Fruit fly (Drosophila melanogaster) whole organism, embryonic: ENCODE data around the gene CG34251.

ENCODE experiments used
- BtbVII ChIP-seq: fragments of 200-800 bp; sonication (Bioruptor generic); optimal IDR thresholded peaks from 3 replicates; lab custom pipeline; 2017; ENCODE audit warnings: missing biosample characterization, mild to moderate bottlenecking, missing genetic modification characterization
- CG10267 ChIP-seq: fragments of 200-800 bp; sonication (Bioruptor generic); optimal IDR thresholded peaks from 2 replicates; lab custom pipeline; 2018; ENCODE audit warnings: missing biosample characterization, mild to moderate bottlenecking, missing genetic modification characterization, moderate library complexity
- CG12236 ChIP-seq: fragments of 200-800 bp; sonication (Bioruptor generic); optimal IDR thresholded peaks from 2 replicates; lab custom pipeline; 2016; ENCODE audit warnings: missing biosample characterization, missing genetic modification characterization
- CG13894 ChIP-seq: fragments of 200-800 bp; sonication (Bioruptor generic); optimal IDR thresholded peaks from 3 replicates; lab custom pipeline; 2018; ENCODE audit warnings: missing biosample characterization, mild to moderate bottlenecking, missing genetic modification characterization, moderate library complexity
- CG15514 ChIP-seq: fragments of 200-800 bp; sonication (Bioruptor generic); optimal IDR thresholded peaks from 3 replicates; lab custom pipeline; 2017; ENCODE audit warnings: missing biosample characterization, missing genetic modification characterization, mild to moderate bottlenecking, moderate library complexity, missing genetic modification reagents
- CG17361 ChIP-seq: fragments of 200-800 bp; sonication (Bioruptor generic); IDR thresholded peaks from 3 replicates; pipeline ENCODE4 v1.3.6; 2022; ENCODE audit warnings: missing biosample characterization, missing genetic modification characterization
- CG18599 ChIP-seq: fragments of 200-800 bp; sonication (Bioruptor generic); optimal IDR thresholded peaks from 3 replicates; lab custom pipeline; 2017; ENCODE audit warnings: missing biosample characterization, missing genetic modification characterization, mild to moderate bottlenecking, moderate library complexity, missing genetic modification reagents
- CG2120 ChIP-seq: fragments of 200-800 bp; sonication (Bioruptor generic); optimal IDR thresholded peaks from 3 replicates; lab custom pipeline; 2016; ENCODE audit warnings: missing biosample characterization, missing genetic modification characterization
- CG2712 ChIP-seq: fragments of 200-800 bp; optimal IDR thresholded peaks from 3 replicates; lab custom pipeline; 2019; ENCODE audit warnings: missing biosample characterization, mild to moderate bottlenecking, missing genetic modification characterization, moderate library complexity
- CG2875 ChIP-seq: fragments of 200-800 bp; sonication (Bioruptor generic); optimal IDR thresholded peaks from 2 replicates; lab custom pipeline; 2017; ENCODE audit warnings: missing biosample characterization, mild to moderate bottlenecking, missing genetic modification characterization, missing genetic modification reagents
- CG30431 ChIP-seq: fragments of 200-800 bp; sonication (Bioruptor generic); optimal IDR thresholded peaks from 2 replicates; lab custom pipeline; 2017; ENCODE audit warnings: missing biosample characterization, missing genetic modification characterization
- CG3065 ChIP-seq: fragments of 200-800 bp; sonication (Bioruptor generic); optimal IDR thresholded peaks from 2 replicates; lab custom pipeline; 2016; ENCODE audit warnings: missing biosample characterization, missing genetic modification characterization
- CG32532 ChIP-seq: fragments of 200-800 bp; sonication (Bioruptor generic); IDR thresholded peaks from 2 replicates; pipeline ENCODE4 v1.3.6; 2022; ENCODE audit warnings: missing biosample characterization, missing genetic modification characterization
- CG3281 ChIP-seq: fragments of 200-800 bp; sonication (Bioruptor generic); optimal IDR thresholded peaks from 3 replicates; lab custom pipeline; 2017; ENCODE audit warnings: missing biosample characterization, mild to moderate bottlenecking, missing genetic modification characterization
- CG4707 ChIP-seq: fragments of 200-800 bp; sonication (Bioruptor generic); optimal IDR thresholded peaks from 2 replicates; lab custom pipeline; 2018; ENCODE audit warnings: missing biosample characterization, mild to moderate bottlenecking, missing genetic modification characterization, moderate library complexity
- CG4854 ChIP-seq: fragments of 200-800 bp; sonication (Bioruptor generic); optimal IDR thresholded peaks from 2 replicates; lab custom pipeline; 2016; ENCODE audit warnings: missing biosample characterization, missing genetic modification characterization, inconsistent platforms
- CG6683 ChIP-seq: fragments of 200-800 bp; sonication (Bioruptor generic); optimal IDR thresholded peaks from 2 replicates; lab custom pipeline; 2017; ENCODE audit warnings: missing biosample characterization, mild to moderate bottlenecking, missing genetic modification characterization, missing genetic modification reagents
- CG9932 ChIP-seq: fragments of 200-800 bp; sonication (Bioruptor generic); IDR thresholded peaks from 2 replicates; pipeline ENCODE4 v1.3.6; 2022; ENCODE audit warnings: missing biosample characterization, missing genetic modification characterization
- Deaf1 ChIP-seq: fragments of 200-800 bp; optimal IDR thresholded peaks from 3 replicates; lab custom pipeline; 2019; ENCODE audit warnings: missing biosample characterization, mild to moderate bottlenecking, missing genetic modification characterization, moderate library complexity
- Fer1 ChIP-seq: fragments of 200-800 bp; sonication (Bioruptor generic); optimal IDR thresholded peaks from 2 replicates; lab custom pipeline; 2017; ENCODE audit warnings: missing biosample characterization, mild to moderate bottlenecking, missing genetic modification characterization
- Hr51 ChIP-seq, 2 experiments: fragments of 200-800 bp; sonication (Bioruptor generic); optimal IDR thresholded peaks; 2 replicates in 1 of 2; 3 replicates in 1 of 2; lab custom pipeline; 2016 to 2018; ENCODE audit warnings: missing biosample characterization in 2 of 2, missing genetic modification characterization in 2 of 2, mild to moderate bottlenecking in 1 of 2, moderate library complexity in 1 of 2
- Med ChIP-seq: fragments of 200-800 bp; sonication (Bioruptor generic); peaks from one replicate; lab custom pipeline; 2016; ENCODE audit warnings: missing biosample characterization, missing genetic modification characterization, mild to moderate bottlenecking, inconsistent platforms, moderate library complexity
- Meics ChIP-seq: fragments of 200-800 bp; sonication (Bioruptor generic); optimal IDR thresholded peaks from 2 replicates; lab custom pipeline; 2017; ENCODE audit warnings: missing biosample characterization, mild to moderate bottlenecking, missing genetic modification characterization
- NC2β ChIP-seq: fragments of 200-800 bp; sonication (Bioruptor generic); optimal IDR thresholded peaks from 2 replicates; lab custom pipeline; 2016; ENCODE audit warnings: missing biosample characterization, missing genetic modification characterization
- Nf-YA ChIP-seq: fragments of 200-800 bp; sonication (Bioruptor generic); IDR thresholded peaks from 2 replicates; pipeline ENCODE4 v1.3.6; 2022; ENCODE audit warnings: missing biosample characterization, missing genetic modification characterization
- Rfx ChIP-seq: fragments of 200-800 bp; sonication (Bioruptor generic); IDR thresholded peaks from 2 replicates; pipeline ENCODE4 v1.3.6; 2022; ENCODE audit warnings: missing biosample characterization, missing genetic modification characterization
- ash1 ChIP-seq: fragments of 200-800 bp; sonication (Bioruptor generic); optimal IDR thresholded peaks from 2 replicates; lab custom pipeline; 2018; ENCODE audit warnings: missing biosample characterization, mild to moderate bottlenecking, missing genetic modification characterization
- bbx ChIP-seq: fragments of 200-800 bp; sonication (Bioruptor generic); IDR thresholded peaks from 2 replicates; pipeline ENCODE4 v1.3.6; 2022; ENCODE audit warnings: missing biosample characterization, missing genetic modification characterization; ENCODE audit not compliant: partially characterized antibody
- bsh ChIP-seq, 2 experiments: fragments of 200-800 bp; sonication (Bioruptor generic); optimal IDR thresholded peaks; 2 replicates each; lab custom pipeline; 2017 to 2018; ENCODE audit warnings: mild to moderate bottlenecking in 2 of 2, missing biosample characterization in 2 of 2, missing genetic modification characterization in 2 of 2, moderate library complexity in 1 of 2
- ewg ChIP-seq: fragments of 200-800 bp; sonication (Bioruptor generic); optimal IDR thresholded peaks from 3 replicates; lab custom pipeline; 2017; ENCODE audit warnings: mild to moderate bottlenecking, missing biosample characterization, missing genetic modification reagents, missing genetic modification characterization
- gem ChIP-seq: fragments of 200-800 bp; sonication (Bioruptor generic); optimal IDR thresholded peaks from 2 replicates; lab custom pipeline; 2019; ENCODE audit warnings: missing biosample characterization, mild to moderate bottlenecking, missing genetic modification characterization, moderate library complexity
- gt ChIP-seq: fragments of 200-800 bp; sonication (Bioruptor generic); IDR thresholded peaks from 2 replicates; pipeline ENCODE4 v1.3.6; 2022; ENCODE audit warnings: missing biosample characterization, missing genetic modification characterization
- kah ChIP-seq: fragments of 200-800 bp; sonication (Bioruptor generic); optimal IDR thresholded peaks from 2 replicates; lab custom pipeline; 2018; ENCODE audit warnings: missing biosample characterization, mild to moderate bottlenecking, missing genetic modification characterization
- lab ChIP-seq: fragments of 200-800 bp; sonication (Bioruptor generic); optimal IDR thresholded peaks from 3 replicates; lab custom pipeline; 2017; ENCODE audit warnings: missing biosample characterization, missing genetic modification characterization, mild to moderate bottlenecking, moderate library complexity, missing genetic modification reagents
- maf-S ChIP-seq: fragments of 200-800 bp; sonication (Bioruptor generic); optimal IDR thresholded peaks from 2 replicates; lab custom pipeline; 2016; ENCODE audit warnings: missing biosample characterization, missing genetic modification characterization
- mirr ChIP-seq: fragments of 200-800 bp; sonication (Bioruptor generic); optimal IDR thresholded peaks from 3 replicates; lab custom pipeline; 2018; ENCODE audit warnings: missing biosample characterization, mild to moderate bottlenecking, missing genetic modification characterization
- nmo ChIP-seq: fragments of 200-800 bp; sonication (Bioruptor generic); optimal IDR thresholded peaks from 2 replicates; lab custom pipeline; 2018; ENCODE audit warnings: missing biosample characterization, mild to moderate bottlenecking, missing genetic modification characterization, moderate library complexity
- p53 ChIP-seq: fragments of 200-800 bp; sonication (Bioruptor generic); optimal IDR thresholded peaks from 2 replicates; lab custom pipeline; 2016; ENCODE audit warnings: missing biosample characterization, missing genetic modification characterization
- pum ChIP-seq: fragments of 200-800 bp; sonication (Bioruptor generic); optimal IDR thresholded peaks from 2 replicates; lab custom pipeline; 2016; ENCODE audit warnings: missing biosample characterization, missing genetic modification characterization
- row ChIP-seq: fragments of 200-800 bp; sonication (Bioruptor generic); IDR thresholded peaks from 3 replicates; pipeline ENCODE4 v1.3.6; 2022; ENCODE audit warnings: missing biosample characterization, missing genetic modification characterization
- sim ChIP-seq: fragments of 200-800 bp; sonication (Bioruptor generic); IDR thresholded peaks from 2 replicates; pipeline ENCODE4 v1.3.6; 2022; ENCODE audit warnings: missing biosample characterization, missing genetic modification characterization
- sisA ChIP-seq: fragments of 200-800 bp; sonication (Bioruptor generic); IDR thresholded peaks from 2 replicates; pipeline ENCODE4 v1.3.6; 2022; ENCODE audit warnings: missing biosample characterization, missing genetic modification characterization
- sna ChIP-seq: fragments of 200-800 bp; sonication (Bioruptor generic); IDR thresholded peaks from 2 replicates; pipeline ENCODE4 v1.3.6; 2022; ENCODE audit warnings: missing biosample characterization, missing genetic modification characterization; ENCODE audit not compliant: partially characterized antibody
- stc ChIP-seq: fragments of 200-800 bp; sonication (Bioruptor generic); IDR thresholded peaks from 2 replicates; pipeline ENCODE4 v1.3.6; 2022; ENCODE audit warnings: missing biosample characterization, missing genetic modification characterization
- tap ChIP-seq: fragments of 200-800 bp; optimal IDR thresholded peaks from 3 replicates; lab custom pipeline; 2019; ENCODE audit warnings: missing biosample characterization, mild to moderate bottlenecking, missing genetic modification characterization, moderate library complexity
- tna ChIP-seq: fragments of 200-800 bp; sonication (Bioruptor generic); IDR thresholded peaks from 2 replicates; pipeline ENCODE4 v1.3.6; 2022; ENCODE audit warnings: missing biosample characterization, missing genetic modification characterization; ENCODE audit not compliant: partially characterized antibody

The CG34251 gene

DNA sequence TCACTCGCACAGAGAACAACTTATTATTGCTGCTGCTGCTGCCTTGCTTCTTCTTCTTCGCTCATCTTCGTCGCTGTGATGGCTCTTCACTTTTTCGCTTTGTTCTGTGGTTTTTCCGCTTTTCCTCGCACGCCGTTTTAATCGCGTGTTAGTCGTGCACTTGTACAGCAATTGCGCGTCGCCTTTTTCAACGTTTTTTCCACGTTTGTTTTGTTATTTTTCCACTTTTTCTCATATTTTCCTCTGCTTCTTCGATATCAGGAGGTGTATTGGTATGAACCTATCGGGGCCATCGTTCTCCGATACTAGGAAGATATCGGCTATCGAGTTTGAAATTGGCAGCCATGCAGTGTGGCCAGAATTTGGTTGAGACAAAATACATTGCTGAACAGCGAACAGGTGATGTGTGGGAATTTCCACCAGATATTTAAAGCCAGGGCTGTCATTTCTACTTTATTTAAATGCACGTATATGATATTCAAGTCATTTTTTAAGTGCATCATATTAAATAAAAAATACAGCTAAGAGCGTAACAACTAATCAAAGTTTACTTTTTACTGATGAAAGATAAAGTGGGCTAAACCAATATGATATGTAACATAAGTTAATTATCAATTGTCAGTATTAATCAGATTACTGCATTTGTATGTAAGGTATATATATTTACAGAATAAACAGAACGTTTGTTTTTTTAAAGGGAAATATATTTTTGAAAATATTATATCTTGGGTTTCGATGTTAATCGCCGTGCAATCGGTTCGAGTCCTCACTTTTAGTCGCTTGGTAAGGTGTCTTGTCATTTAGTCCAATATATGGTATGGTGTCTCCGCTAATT is 2.3 kb upstream of the CG34251 start, which contains the start of gene Crtc (continued):
- TF ChIP-seq stc (GFP tag; lab: Robert Waterston, UW): 0 out of 2 replicates have a peak, but pooled peaks have one; percentile 13
- peak; percentile 93 for TF ChIP-seq CG15514 (GFP tag; lab: Kevin White, UChicago)
- no peak for TF ChIP-seq CG12236 (GFP tag; lab: Kevin White, UChicago)
- no peak for TF ChIP-seq bsh (GFP tag; optimal IDR thresholded peaks at IDR 0.05; lab: Kevin White, UChicago)
- TF ChIP-seq CG6683: no peak
- TF ChIP-seq CG32532 (GFP tag; lab: Robert Waterston, UW): peak; percentile 32; the same call in 1 of the 2 replicates
- no peak for TF ChIP-seq Hr51 (GFP tag; optimal IDR thresholded peaks at IDR 0.05; lab: Kevin White, UChicago)
- peak; percentile 63; the same call in 2 of the 3 replicates for TF ChIP-seq row (GFP tag; lab: Robert Waterston, UW)
- peak; percentile 51 for TF ChIP-seq nmo (GFP tag; lab: Kevin White, UChicago)
- no peak for TF ChIP-seq p53 (GFP tag; lab: Kevin White, UChicago)
- peak; percentile 78 for TF ChIP-seq bbx (GFP tag; lab: Robert Waterston, UW)
- peak; percentile 43 for TF ChIP-seq Deaf1 (tag; lab: Kevin White, UChicago)
- no peak for TF ChIP-seq tap (tag; lab: Kevin White, UChicago)
- TF ChIP-seq CG17361: peak; percentile 44; the same call in 1 of the 3 replicates
- TF ChIP-seq CG13894: no peak
- TF ChIP-seq sna (GFP tag; lab: Robert Waterston, UW): peak; percentile 64
- no peak for TF ChIP-seq pum
- peak; percentile 42 for TF ChIP-seq CG9932
- TF ChIP-seq CG2875 (GFP tag; lab: Kevin White, UChicago): no peak
- no peak for TF ChIP-seq CG4707 (GFP tag; lab: Kevin White, UChicago)
- TF ChIP-seq CG4854 (GFP tag; lab: Kevin White, UChicago): no peak

dm6 chr3L:17671768-17672167 is 346 bp downstream of the CG34251 start:
- TF ChIP-seq Deaf1 (tag; lab: Kevin White, UChicago): no peak
- TF ChIP-seq mirr (GFP tag; lab: Kevin White, UChicago): peak; percentile 1
- TF ChIP-seq CG2120 (GFP tag; lab: Kevin White, UChicago): peak; percentile 10
- TF ChIP-seq NC2β: no peak
- no peak for TF ChIP-seq kah (GFP tag; lab: Kevin White, UChicago)
- no peak for TF ChIP-seq Nf-YA (GFP tag; lab: Robert Waterston, UW)
- TF ChIP-seq CG2712 (tag; lab: Kevin White, UChicago): no peak
- TF ChIP-seq CG30431 (GFP tag; lab: Kevin White, UChicago): no peak
- TF ChIP-seq sisA: no peak
- TF ChIP-seq ewg: no peak
- no peak for TF ChIP-seq tap (tag; lab: Kevin White, UChicago)
- peak; percentile 29 for TF ChIP-seq CG15514 (GFP tag; lab: Kevin White, UChicago)
- peak; percentile 55 for TF ChIP-seq Fer1 (GFP tag; lab: Kevin White, UChicago)
- TF ChIP-seq CG3281: peak; percentile 18
- peak; percentile 32; the same call in 1 of the 2 replicates for TF ChIP-seq Rfx
- TF ChIP-seq Med (GFP tag; lab: Kevin White, UChicago): peak; percentile 44
- TF ChIP-seq tna (GFP tag; lab: Robert Waterston, UW): no peak
- TF ChIP-seq gem (tag; lab: Kevin White, UChicago): no peak
- TF ChIP-seq maf-S (GFP tag; lab: Kevin White, UChicago): no peak
- no peak for TF ChIP-seq CG3065
- TF ChIP-seq Meics: peak; percentile 13
- TF ChIP-seq CG6683: no peak
- no peak for TF ChIP-seq CG10267 (tag; lab: Kevin White, UChicago)
- peak; percentile 67 for TF ChIP-seq lab (GFP tag; lab: Kevin White, UChicago)
- TF ChIP-seq CG18599 (GFP tag; lab: Kevin White, UChicago): peak; percentile 70
- no peak for TF ChIP-seq gt (GFP tag; lab: Robert Waterston, UW)
- peak; percentile 7 for TF ChIP-seq CG13894
- no peak for TF ChIP-seq ash1 (GFP tag; lab: Kevin White, UChicago)
- TF ChIP-seq sim: no peak
- TF ChIP-seq BtbVII (GFP tag; lab: Kevin White, UChicago): peak; percentile 45
